Fruit fly (Drosophila melanogaster): ENCODE measurements around the gene CG32181.

The CG32181 gene

DNA sequence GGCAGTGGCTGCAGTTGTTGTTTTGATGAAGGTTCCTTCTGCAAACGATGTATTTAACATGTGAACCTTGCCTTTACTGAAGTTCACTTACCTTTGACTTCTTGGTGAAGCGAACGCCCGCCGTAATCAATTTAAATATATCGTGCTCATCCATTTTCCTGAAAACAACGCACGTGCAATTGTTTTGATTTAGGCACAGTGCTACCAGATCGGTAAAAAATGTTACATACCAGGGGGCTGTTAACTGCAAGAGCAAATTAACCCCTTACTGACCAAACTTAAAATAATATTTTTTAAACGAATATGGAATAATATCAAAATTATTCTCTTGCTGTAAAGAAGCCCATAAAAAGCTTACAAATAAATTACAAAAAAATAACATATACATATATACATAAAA, 45.0 kb downstream of the CG32181 start, which contains the start of gene ais (continued):
- TF ChIP-seq CG15514 (GFP tag; optimal IDR thresholded peaks at IDR 0.05), result no peak
- TF ChIP-seq sd (tag; optimal IDR thresholded peaks at IDR 0.05), result no peak
- peak; percentile 7 for TF ChIP-seq Abd-B (GFP tag; optimal IDR thresholded peaks at IDR 0.05)
- peak; percentile 18 for TF ChIP-seq ewg (GFP tag; optimal IDR thresholded peaks at IDR 0.05)
- peak; percentile 30 for TF ChIP-seq Sox102F (GFP tag; optimal IDR thresholded peaks at IDR 0.05)
- no peak for TF ChIP-seq CG18262 (tag; optimal IDR thresholded peaks at IDR 0.05)
- no peak for TF ChIP-seq HLHmδ (GFP tag; optimal IDR thresholded peaks at IDR 0.05)
- 0 out of 3 replicates have a peak, but pooled peaks have one; percentile 10 for TF ChIP-seq CG34422 (GFP tag; IDR thresholded peaks at IDR 0.05)
- TF ChIP-seq CG16815 (GFP tag; optimal IDR thresholded peaks at IDR 0.05), result no peak
- no peak for TF ChIP-seq CG11085 (GFP tag; IDR thresholded peaks at IDR 0.05)
- peak; percentile 51 for TF ChIP-seq E2f2 (GFP tag; IDR thresholded peaks at IDR 0.05)
- TF ChIP-seq CG1832 (GFP tag; optimal IDR thresholded peaks at IDR 0.05), result no peak
- peak; percentile 53 for TF ChIP-seq CG1603 (tag; optimal IDR thresholded peaks at IDR 0.05)
- no peak for TF ChIP-seq ssp (GFP tag; IDR thresholded peaks at IDR 0.05)
- TF ChIP-seq CG12391 (tag; optimal IDR thresholded peaks at IDR 0.05), result peak; percentile 39
- peak; percentile 62 for TF ChIP-seq Max (GFP tag; optimal IDR thresholded peaks at IDR 0.05)
- peak; percentile 39 for TF ChIP-seq unpg (GFP tag; optimal IDR thresholded peaks at IDR 0.05)
- TF ChIP-seq dmrt11E (tag; optimal IDR thresholded peaks at IDR 0.05), result no peak
- TF ChIP-seq CG15269 (tag; optimal IDR thresholded peaks at IDR 0.05), result peak; percentile 23
- TF ChIP-seq CG12659 (GFP tag; optimal IDR thresholded peaks at IDR 0.05), result peak; percentile 20
- no peak for TF ChIP-seq CG8290 (GFP tag; optimal IDR thresholded peaks at IDR 0.05)
- TF ChIP-seq CG8290 (tag; optimal IDR thresholded peaks at IDR 0.05), result peak in 1 of 2 experiments; percentile 56
- TF ChIP-seq sr (GFP tag; IDR thresholded peaks at IDR 0.05), result no peak
- no peak for TF ChIP-seq CG2712 (tag; optimal IDR thresholded peaks at IDR 0.05)
- TF ChIP-seq CG4730 (GFP tag; IDR thresholded peaks at IDR 0.05), result no peak
- TF ChIP-seq fu2 (GFP tag; optimal IDR thresholded peaks at IDR 0.05), result no peak
- no peak for TF ChIP-seq Chrac-16 (GFP tag; optimal IDR thresholded peaks at IDR 0.05)
- TF ChIP-seq CG7556 (GFP tag; optimal IDR thresholded peaks at IDR 0.05), result no peak
- peak; percentile 41 for TF ChIP-seq YL-1 (GFP tag; optimal IDR thresholded peaks at IDR 0.05)
- no peak for TF ChIP-seq Nf-YA (GFP tag; IDR thresholded peaks at IDR 0.05)
- TF ChIP-seq MESR4 (GFP tag; optimal IDR thresholded peaks at IDR 0.05), result peak; percentile 18
- no peak for TF ChIP-seq CG6654 (GFP tag; optimal IDR thresholded peaks at IDR 0.05)
- TF ChIP-seq eve (GFP tag; optimal IDR thresholded peaks at IDR 0.05), result no peak
- no peak for TF ChIP-seq Ptx1 (GFP tag; IDR thresholded peaks at IDR 0.05)
- peak; percentile 26 for TF ChIP-seq CG13624 (GFP tag; optimal IDR thresholded peaks at IDR 0.05)
- TF ChIP-seq da (GFP tag; optimal IDR thresholded peaks at IDR 0.05), result no peak
- no peak for TF ChIP-seq Poxn (GFP tag; IDR thresholded peaks at IDR 0.05)
- TF ChIP-seq Myb (GFP tag; optimal IDR thresholded peaks at IDR 0.05), result peak; percentile 32
- TF ChIP-seq trem (tag; optimal IDR thresholded peaks at IDR 0.05), result peak; percentile 55
- no peak for TF ChIP-seq CG10565 (GFP tag; optimal IDR thresholded peaks at IDR 0.05)
- TF ChIP-seq Ssrp (tag; optimal IDR thresholded peaks at IDR 0.05), result no peak
- no peak for TF ChIP-seq lola (GFP tag; optimal IDR thresholded peaks at IDR 0.05)
- no peak for TF ChIP-seq abd-A (tag; optimal IDR thresholded peaks at IDR 0.05)
- TF ChIP-seq Bdp1 (GFP tag; optimal IDR thresholded peaks at IDR 0.05), result no peak
- no peak for TF ChIP-seq rib (GFP tag; IDR thresholded peaks at IDR 0.05)
- no peak for TF ChIP-seq zf30C (GFP tag; optimal IDR thresholded peaks at IDR 0.05)
- no peak for TF ChIP-seq Sry-δ (GFP tag; optimal IDR thresholded peaks at IDR 0.05)
- peak; percentile 55 for TF ChIP-seq CG7928 (GFP tag; optimal IDR thresholded peaks at IDR 0.05)
- no peak for TF ChIP-seq Atf-2 (GFP tag; optimal IDR thresholded peaks at IDR 0.05)
- TF ChIP-seq Aef1 (GFP tag; IDR thresholded peaks at IDR 0.05), result no peak
- TF ChIP-seq PHDP (tag; optimal IDR thresholded peaks at IDR 0.05), result peak; percentile 22
- peak; percentile 61 for TF ChIP-seq sens (GFP tag)
